Worm (Caenorhabditis elegans) whole organism, early embryonic: Measurements from ENCODE around the gene Y67D8B.2.

Experiments used
- B0310.2 ChIP-seq: sonication (generic microtip); optimal IDR thresholded peaks from 2 replicates; lab custom pipeline; 2016; ENCODE audit warnings: mild to moderate bottlenecking, missing genetic modification characterization, missing compliant biosample characterization
- ama-1 ChIP-seq: fragments of 150-350 bp; optimal IDR thresholded peaks from 2 replicates; lab custom pipeline; 2014
- flt-1 ChIP-seq: fragments of 200-800 bp; sonication (Bioruptor generic); IDR thresholded peaks from 2 replicates; pipeline ENCODE4 v1.3.6; 2022; ENCODE audit warnings: missing genetic modification characterization, missing compliant biosample characterization
- hnd-1 ChIP-seq: sonication (generic microtip); optimal IDR thresholded peaks from 2 replicates; lab custom pipeline; 2016; ENCODE audit warnings: missing genetic modification characterization, missing compliant biosample characterization
- sea-1 ChIP-seq: fragments of 200-800 bp; sonication (Bioruptor generic); conservative IDR thresholded peaks from 2 replicates; pipeline ENCODE4 v1.3.6; 2022; ENCODE audit warnings: missing genetic modification characterization, missing compliant biosample characterization
- tbx-11 ChIP-seq: fragments of 200-800 bp; sonication (Bioruptor generic); IDR thresholded peaks from 2 replicates; pipeline ENCODE4 v1.3.6; 2022; ENCODE audit warnings: missing genetic modification characterization, missing compliant biosample characterization

ce11 chrIV:3176067-3176758, 15.2 kb downstream of the Y67D8B.2 start, which contains the start of gene nlp-81:
- TF ChIP-seq flt-1 (no peak), sea-1 (GFP tag; lab: Robert Waterston, UW) (no peak), ama-1 (lab: Kevin White, UChicago) (no peak), B0310.2 (tag; lab: Kevin White, UChicago) (no peak), tbx-11 (GFP tag; lab: Robert Waterston, UW) (no peak), hnd-1 (no peak)
